Worm (Caenorhabditis elegans) whole organism, mixed stage, embryonic: ENCODE results near the gene sre-20.

Source experiments
- ceh-39 ChIP-seq: fragments of 150-350 bp; optimal IDR thresholded peaks from 2 replicates; lab custom pipeline; 2014; ENCODE audit warnings: missing biosample characterization, missing genetic modification characterization
- elt-1 ChIP-seq: sonication (generic microtip); optimal IDR thresholded peaks from 2 replicates; lab custom pipeline; 2017; ENCODE audit warnings: missing genetic modification characterization, mild to moderate bottlenecking, missing compliant biosample characterization, antibody characterized with exemption, moderate library complexity, borderline replicate concordance; ENCODE audit not compliant: insufficient read depth
- lin-13 ChIP-seq: fragments of 150-350 bp; optimal IDR thresholded peaks from 2 replicates; lab custom pipeline; 2014; ENCODE audit warnings: missing biosample characterization, missing genetic modification characterization
- lsy-2 ChIP-seq: fragments of 150-350 bp; optimal IDR thresholded peaks from 2 replicates; lab custom pipeline; 2014; ENCODE audit warnings: missing biosample characterization, missing genetic modification characterization
- nhr-12 ChIP-seq: fragments of 150-350 bp; optimal IDR thresholded peaks from 2 replicates; lab custom pipeline; 2014; ENCODE audit warnings: missing biosample characterization, missing genetic modification characterization
- nhr-237 ChIP-seq: fragments of 150-350 bp; optimal IDR thresholded peaks from 2 replicates; lab custom pipeline; 2014; ENCODE audit warnings: missing biosample characterization, missing genetic modification characterization
- pha-4 ChIP-seq: fragments of 150-350 bp; optimal IDR thresholded peaks from 2 replicates; lab custom pipeline; 2018; ENCODE audit warnings: missing biosample characterization, missing genetic modification reagents, missing genetic modification characterization
- sptf-1 ChIP-seq: sonication (generic microtip); optimal IDR thresholded peaks from 2 replicates; lab custom pipeline; 2017; ENCODE audit warnings: mild to moderate bottlenecking, missing genetic modification characterization, moderate library complexity, missing compliant biosample characterization
- ztf-11 ChIP-seq: fragments of 150-350 bp; optimal IDR thresholded peaks from 2 replicates; lab custom pipeline; 2014; ENCODE audit warnings: missing biosample characterization, missing genetic modification characterization

- TF ChIP-seq nhr-12 (tag; lab: Kevin White, UChicago) (no peak), lin-13 (tag; lab: Kevin White, UChicago) (no peak), pha-4 (tag; lab: Kevin White, UChicago) (no peak), elt-1 (tag; lab: Kevin White, UChicago) (no peak), nhr-237 (tag; lab: Kevin White, UChicago) (no peak), sptf-1 (no peak), lsy-2 (no peak), ztf-11 (no peak), ceh-39 (tag; lab: Kevin White, UChicago) (no peak)
Observed at ce11 chrV:12795196-12795595, 10.4 kb upstream of the sre-20 start, which contains the start of gene ugt-4.
